Fruit fly (Drosophila melanogaster) whole organism, pupa: ENCODE results near the gene Top1.
A peak's percentile ranks its signal among the peaks of the same experiment; 100 is the strongest.

Experiments
- CG10348 ChIP-seq: fragments of 200-800 bp; sonication (Bioruptor generic); IDR thresholded peaks from 2 replicates; pipeline ENCODE4 v1.3.6; 2022; ENCODE audit warnings: missing biosample characterization, missing genetic modification characterization
- CG12605 ChIP-seq: fragments of 200-800 bp; sonication (Bioruptor generic); IDR thresholded peaks from 2 replicates; pipeline ENCODE4 v1.3.6; 2022; ENCODE audit warnings: missing biosample characterization, missing genetic modification characterization
- CG13204 ChIP-seq: fragments of 200-800 bp; sonication (Bioruptor generic); optimal IDR thresholded peaks from 2 replicates; lab custom pipeline; 2018; ENCODE audit warnings: missing biosample characterization, mild to moderate bottlenecking, missing genetic modification characterization, moderate library complexity
- CG14655 ChIP-seq: fragments of 200-800 bp; sonication (Bioruptor generic); optimal IDR thresholded peaks from 3 replicates; lab custom pipeline; 2017; ENCODE audit warnings: mild to moderate bottlenecking, missing biosample characterization, missing genetic modification reagents, missing genetic modification characterization
- CG15710 ChIP-seq: fragments of 200-800 bp; sonication (Bioruptor generic); optimal IDR thresholded peaks from 2 replicates; lab custom pipeline; 2018; ENCODE audit warnings: missing biosample characterization, mild to moderate bottlenecking, missing genetic modification characterization, moderate library complexity
- CG17806 ChIP-seq: fragments of 200-800 bp; sonication (Bioruptor generic); optimal IDR thresholded peaks from 2 replicates; lab custom pipeline; 2018; ENCODE audit warnings: missing biosample characterization, mild to moderate bottlenecking, missing genetic modification characterization, moderate library complexity
- CG32121 ChIP-seq: fragments of 200-800 bp; sonication (Bioruptor generic); IDR thresholded peaks from 2 replicates; pipeline ENCODE4 v1.3.6; 2022; ENCODE audit warnings: missing biosample characterization, missing genetic modification characterization
- CG34367 ChIP-seq: fragments of 200-800 bp; sonication (Bioruptor generic); optimal IDR thresholded peaks from 2 replicates; lab custom pipeline; 2018; ENCODE audit warnings: missing biosample characterization, mild to moderate bottlenecking, missing genetic modification characterization
- CG4496 ChIP-seq: fragments of 200-800 bp; sonication (Bioruptor generic); IDR thresholded peaks from 3 replicates; pipeline ENCODE4 v1.3.6; 2022; ENCODE audit warnings: missing biosample characterization, missing genetic modification characterization
- CG8159 ChIP-seq: fragments of 200-800 bp; sonication (Bioruptor generic); optimal IDR thresholded peaks from 3 replicates; lab custom pipeline; 2018; ENCODE audit warnings: missing biosample characterization, mild to moderate bottlenecking, missing genetic modification characterization, moderate library complexity
- CG8301 ChIP-seq: fragments of 200-800 bp; sonication (Bioruptor generic); optimal IDR thresholded peaks from 2 replicates; lab custom pipeline; 2018; ENCODE audit warnings: missing biosample characterization, mild to moderate bottlenecking, missing genetic modification characterization
- CG9948 ChIP-seq: fragments of 200-800 bp; sonication (Bioruptor generic); optimal IDR thresholded peaks from 2 replicates; lab custom pipeline; 2018; ENCODE audit warnings: missing biosample characterization, mild to moderate bottlenecking, missing genetic modification characterization, moderate library complexity
- D1 ChIP-seq: fragments of 200-800 bp; sonication (Bioruptor generic); optimal IDR thresholded peaks from 2 replicates; lab custom pipeline; 2018; ENCODE audit warnings: missing biosample characterization, mild to moderate bottlenecking, missing genetic modification characterization, moderate library complexity
- EcR ChIP-seq: fragments of 200-800 bp; sonication (Bioruptor generic); optimal IDR thresholded peaks from 3 replicates; lab custom pipeline; 2019; ENCODE audit warnings: missing biosample characterization, missing genetic modification characterization, mild to moderate bottlenecking, moderate library complexity, missing genetic modification reagents
- Ets98B ChIP-seq: fragments of 200-800 bp; sonication (Bioruptor generic); IDR thresholded peaks from 2 replicates; pipeline ENCODE4 v1.3.6; 2022; ENCODE audit warnings: missing biosample characterization, missing genetic modification characterization
- Pif1A ChIP-seq: fragments of 200-800 bp; sonication (Bioruptor generic); optimal IDR thresholded peaks from 3 replicates; lab custom pipeline; 2016; ENCODE audit warnings: missing biosample characterization, missing genetic modification characterization
- Pif1B ChIP-seq: fragments of 200-800 bp; sonication (Bioruptor generic); optimal IDR thresholded peaks from 3 replicates; lab custom pipeline; 2016; ENCODE audit warnings: missing biosample characterization, missing genetic modification characterization
- Snoo ChIP-seq: fragments of 200-800 bp; sonication (Bioruptor generic); optimal IDR thresholded peaks from 3 replicates; lab custom pipeline; 2017; ENCODE audit warnings: missing biosample characterization, mild to moderate bottlenecking, missing genetic modification characterization, inconsistent platforms
- fd96Ca ChIP-seq: fragments of 200-800 bp; sonication (Bioruptor generic); IDR thresholded peaks from 3 replicates; pipeline ENCODE4 v1.3.6; 2022; ENCODE audit warnings: missing biosample characterization, missing genetic modification characterization
- gl ChIP-seq: fragments of 200-800 bp; sonication (Bioruptor generic); optimal IDR thresholded peaks from 2 replicates; lab custom pipeline; 2018; ENCODE audit warnings: missing biosample characterization, mild to moderate bottlenecking, missing genetic modification characterization
- rn ChIP-seq: fragments of 200-800 bp; sonication (Bioruptor generic); IDR thresholded peaks from 2 replicates; pipeline ENCODE4 v1.3.6; 2022; ENCODE audit warnings: missing biosample characterization, missing genetic modification characterization

The Top1 gene

DNA sequence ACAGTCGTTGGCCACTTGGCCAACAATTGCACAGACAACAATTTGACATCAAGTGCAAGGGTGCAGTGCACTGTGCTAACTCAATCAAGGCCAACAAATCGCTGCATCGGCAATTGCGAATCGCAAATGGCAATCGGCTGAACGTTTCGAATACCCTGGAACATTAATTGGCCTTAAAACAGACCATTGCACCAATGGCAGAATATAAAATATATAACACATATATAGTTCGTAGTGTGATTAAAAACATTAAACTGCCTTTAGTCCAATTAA, 6.5 kb upstream of the Top1 start:
- no peak for TF ChIP-seq Snoo (tag; lab: Kevin White, UChicago)
- peak; percentile 70 for TF ChIP-seq EcR (GFP tag; lab: Kevin White, UChicago)
- no peak for TF ChIP-seq CG34367

DNA sequence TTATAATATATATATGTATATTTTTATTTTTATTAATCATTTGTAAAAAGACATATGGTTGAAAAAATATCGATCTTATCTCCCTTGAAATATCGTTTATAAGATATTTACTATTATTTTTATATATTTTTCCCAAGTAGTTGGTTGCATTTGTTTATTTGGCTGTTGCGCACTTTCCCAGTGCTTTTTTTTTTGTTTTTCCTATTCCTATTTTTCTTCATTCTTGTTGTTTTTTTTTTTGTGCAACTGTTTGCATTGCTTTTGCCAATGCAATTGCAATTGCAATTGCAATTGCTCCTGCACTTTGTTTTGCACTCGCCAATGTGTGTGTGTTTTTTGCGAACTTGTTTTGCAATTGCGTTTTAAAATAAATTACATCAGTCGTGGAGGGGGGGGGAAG, 5.9 kb upstream of the Top1 start:
- TF ChIP-seq CG32121 (peak; percentile 37; the same call in 1 of the 2 replicates), CG15710 (tag; lab: Kevin White, UChicago) (no peak), fd96Ca (no peak), CG9948 (tag; lab: Kevin White, UChicago) (no peak), CG14655 (peak; percentile 45), D1 (no peak), CG4496 (peak; percentile 90), rn (0 out of 2 replicates have a peak, but pooled peaks have one; percentile 21), Pif1B (GFP tag; lab: Kevin White, UChicago) (no peak), Pif1A (no peak), Ets98B (peak; percentile 75), gl (tag; lab: Kevin White, UChicago) (no peak), CG12605 (GFP tag; lab: Robert Waterston, UW) (peak; percentile 94)
- TF ChIP-seq, all 21 proteins: peak for 6

DNA sequence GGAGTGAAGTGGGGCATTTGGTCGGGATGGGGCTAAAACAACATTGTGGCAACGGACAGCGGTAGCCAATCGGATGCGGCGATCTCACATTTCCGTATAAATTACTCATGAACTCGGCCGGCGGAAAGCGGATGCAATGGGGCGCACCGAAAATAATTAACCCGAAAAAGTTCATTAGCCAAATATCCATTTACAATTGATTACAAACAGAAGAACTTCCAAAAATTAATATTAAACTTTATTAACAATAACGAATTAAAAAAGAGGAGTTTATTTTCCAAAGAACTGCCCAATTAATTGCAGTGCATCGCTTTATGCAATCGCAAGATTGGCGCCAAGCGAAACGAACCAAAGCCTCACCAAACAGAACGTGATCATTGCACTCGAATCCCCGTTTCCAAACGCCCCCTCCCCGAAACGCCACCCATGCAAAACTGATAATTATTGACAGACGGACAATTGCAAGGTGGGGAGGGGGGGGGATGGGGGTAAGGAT, 5.4 kb upstream of the Top1 start:
- TF ChIP-seq CG32121 (no peak; the same call in 1 of the 2 replicates), Snoo (tag; lab: Kevin White, UChicago) (no peak), Pif1A (no peak), CG4496 (peak; percentile 54; the same call in 1 of the 3 replicates), rn (no peak), D1 (no peak), CG34367 (no peak), fd96Ca (peak; percentile 58; the same call in 1 of the 3 replicates), CG17806 (peak; percentile 17), CG12605 (GFP tag; lab: Robert Waterston, UW) (0 out of 2 replicates have a peak, but pooled peaks have one; percentile 14), CG8301 (tag; lab: Kevin White, UChicago) (peak; percentile 18), CG15710 (tag; lab: Kevin White, UChicago) (peak; percentile 28), CG14655 (peak; percentile 44), CG13204 (no peak), EcR (GFP tag; lab: Kevin White, UChicago) (peak; percentile 33), Ets98B (peak; percentile 25; the same call in 1 of the 2 replicates), CG9948 (tag; lab: Kevin White, UChicago) (no peak), gl (tag; lab: Kevin White, UChicago) (no peak), CG8159 (tag; lab: Kevin White, UChicago) (peak; percentile 26), Pif1B (GFP tag; lab: Kevin White, UChicago) (no peak), CG10348 (GFP tag; lab: Robert Waterston, UW) (no peak)

- TF ChIP-seq CG14655 (no peak), CG32121 (0 out of 2 replicates have a peak, but pooled peaks have one; percentile 23), CG4496 (0 out of 3 replicates have a peak, but pooled peaks have one; percentile 17), CG15710 (tag; lab: Kevin White, UChicago) (no peak), gl (tag; lab: Kevin White, UChicago) (no peak), D1 (no peak), CG8301 (tag; lab: Kevin White, UChicago) (no peak), CG9948 (tag; lab: Kevin White, UChicago) (no peak), CG8159 (tag; lab: Kevin White, UChicago) (no peak), CG12605 (GFP tag; lab: Robert Waterston, UW) (no peak), CG34367 (no peak), Pif1B (GFP tag; lab: Kevin White, UChicago) (no peak), Snoo (tag; lab: Kevin White, UChicago) (no peak), Pif1A (no peak)
Measured at dm6 chrX:15319699-15320482, 612 bp downstream of the Top1 start.

dm6 chrX:15320522-15320921, 1.2 kb downstream of the Top1 start:
- no peak for TF ChIP-seq CG8301 (tag; lab: Kevin White, UChicago)
- peak; percentile 47; the same call in 1 of the 2 replicates for TF ChIP-seq CG12605 (GFP tag; lab: Robert Waterston, UW)
- TF ChIP-seq CG8159 (tag; lab: Kevin White, UChicago) = peak; percentile 42
- TF ChIP-seq CG13204 = peak; percentile 50
- no peak for TF ChIP-seq D1
- peak; percentile 46 for TF ChIP-seq CG14655
- peak; percentile 44 for TF ChIP-seq gl (tag; lab: Kevin White, UChicago)
- no peak for TF ChIP-seq EcR (GFP tag; lab: Kevin White, UChicago)
- no peak; the same call in 1 of the 2 replicates for TF ChIP-seq Ets98B
- peak; percentile 43; the same call in 1 of the 2 replicates for TF ChIP-seq CG32121
- peak; percentile 43 for TF ChIP-seq CG34367
- TF ChIP-seq fd96Ca = 0 out of 3 replicates have a peak, but pooled peaks have one; percentile 42
- TF ChIP-seq CG15710 (tag; lab: Kevin White, UChicago) = peak; percentile 43
- TF ChIP-seq Pif1B (GFP tag; lab: Kevin White, UChicago) = peak; percentile 57
- TF ChIP-seq CG17806 = peak; percentile 20
- TF ChIP-seq CG4496 = peak; percentile 75
- TF ChIP-seq Pif1A = peak; percentile 63
- peak; percentile 16 for TF ChIP-seq CG9948 (tag; lab: Kevin White, UChicago)

DNA sequence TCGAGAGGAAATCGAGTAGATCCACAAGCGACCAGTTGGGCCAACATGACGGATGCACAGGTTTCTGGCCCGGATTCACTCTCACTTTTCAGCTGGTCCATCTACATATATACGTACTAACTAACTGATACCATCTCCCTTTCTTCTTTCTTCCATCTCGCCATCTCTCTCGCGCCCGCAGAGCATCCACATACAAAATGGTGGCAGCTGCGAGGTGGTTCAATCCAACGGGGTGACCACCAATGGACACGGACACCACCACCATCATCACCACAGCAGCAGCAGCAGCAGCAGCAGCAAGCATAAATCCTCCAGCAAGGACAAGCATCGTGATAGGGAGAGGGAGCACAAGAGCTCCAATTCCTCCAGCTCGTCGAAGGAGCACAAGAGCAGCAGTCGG, 1.7 kb downstream of the Top1 start:
- TF ChIP-seq CG32121 = no peak
- TF ChIP-seq EcR (GFP tag; lab: Kevin White, UChicago) = no peak
- TF ChIP-seq D1 = no peak
- no peak for TF ChIP-seq gl (tag; lab: Kevin White, UChicago)
- no peak for TF ChIP-seq Pif1B (GFP tag; lab: Kevin White, UChicago)
- no peak for TF ChIP-seq fd96Ca
- TF ChIP-seq CG4496 = no peak
- TF ChIP-seq CG14655 = no peak
- TF ChIP-seq rn = no peak
- TF ChIP-seq CG12605 (GFP tag; lab: Robert Waterston, UW) = no peak
- TF ChIP-seq CG10348 (GFP tag; lab: Robert Waterston, UW) = no peak
- no peak for TF ChIP-seq CG15710 (tag; lab: Kevin White, UChicago)
- TF ChIP-seq CG34367 = no peak
- no peak for TF ChIP-seq Ets98B
- TF ChIP-seq Snoo (tag; lab: Kevin White, UChicago) = no peak
